Fruit fly (Drosophila melanogaster) whole organism, wandering third instar larva: Measurements from ENCODE around the gene CG11035.
"Not testable (repeated sequence)": the region's sequence is repeated elsewhere in the genome, so short reads cannot be mapped to it uniquely, and the experiment has no call there.

Source experiments
- Abd-B ChIP-seq: fragments of >200 bp; optimal IDR thresholded peaks from 2 replicates; lab custom pipeline; 2017; ENCODE audit warnings: missing biosample characterization, missing genetic modification characterization
- CG32264 ChIP-seq: fragments of 200-800 bp; sonication (Bioruptor generic); optimal IDR thresholded peaks from 2 replicates; lab custom pipeline; 2016; ENCODE audit warnings: missing biosample characterization, missing genetic modification characterization
- CG9705 ChIP-seq: fragments of 200-800 bp; sonication (Bioruptor generic); optimal IDR thresholded peaks from 2 replicates; lab custom pipeline; 2018; ENCODE audit warnings: missing biosample characterization, mild to moderate bottlenecking, missing genetic modification characterization
- Dfd ChIP-seq: fragments of >200 bp; optimal IDR thresholded peaks from 2 replicates; lab custom pipeline; 2017; ENCODE audit warnings: missing biosample characterization, missing genetic modification characterization
- Dif ChIP-seq: fragments of 200-275, 200-300 bp; sonication (Bioruptor generic); optimal IDR thresholded peaks from 2 replicates; lab custom pipeline; 2018; ENCODE audit warnings: missing biosample characterization, missing genetic modification characterization; ENCODE audit not compliant: partially characterized antibody
- GATAd ChIP-seq: sonication (Bioruptor generic); optimal IDR thresholded peaks from 2 replicates; lab custom pipeline; 2016; ENCODE audit warnings: missing biosample characterization, missing genetic modification characterization
- HLH106 ChIP-seq: fragments of 200-800 bp; optimal IDR thresholded peaks from 3 replicates; lab custom pipeline; 2019; ENCODE audit warnings: missing biosample characterization, mild to moderate bottlenecking, missing genetic modification characterization, moderate library complexity
- Hnf4 ChIP-seq: fragments of 200-800 bp; sonication (Bioruptor generic); optimal IDR thresholded peaks from 2 replicates; lab custom pipeline; 2016; ENCODE audit warnings: missing biosample characterization, mild to moderate bottlenecking, missing genetic modification characterization
- Hr78 ChIP-seq: fragments of >200 bp; optimal IDR thresholded peaks from 2 replicates; lab custom pipeline; 2017; ENCODE audit warnings: missing biosample characterization, missing genetic modification characterization
- Myc ChIP-seq: fragments of >200 bp; optimal IDR thresholded peaks from 2 replicates; lab custom pipeline; 2017
- N ChIP-seq: fragments of >200 bp; optimal IDR thresholded peaks from 2 replicates; lab custom pipeline; 2018; ENCODE audit warnings: missing biosample characterization, missing external identifiers, missing genetic modification characterization
- OdsH ChIP-seq: fragments of 200-800 bp; sonication (Bioruptor generic); optimal IDR thresholded peaks from 2 replicates; lab custom pipeline; 2016; ENCODE audit warnings: missing biosample characterization, mild to moderate bottlenecking, missing genetic modification characterization
- Sp1 ChIP-seq: fragments of 200-800 bp; sonication (Bioruptor generic); optimal IDR thresholded peaks from 3 replicates; lab custom pipeline; 2019; ENCODE audit warnings: missing biosample characterization, mild to moderate bottlenecking, missing genetic modification characterization, moderate library complexity
- Vsx2 ChIP-seq: fragments of 200-300, 225-300 bp; sonication (Bioruptor generic); optimal IDR thresholded peaks from 2 replicates; lab custom pipeline; 2018; ENCODE audit warnings: missing biosample characterization, missing genetic modification characterization; ENCODE audit not compliant: partially characterized antibody
- br ChIP-seq: fragments of 200-800 bp; sonication (Bioruptor generic); optimal IDR thresholded peaks from 2 replicates; lab custom pipeline; 2016; ENCODE audit warnings: missing biosample characterization, missing genetic modification characterization
- brk ChIP-seq: fragments of 200-800 bp; sonication (Bioruptor generic); optimal IDR thresholded peaks from 2 replicates; lab custom pipeline; 2016; ENCODE audit warnings: missing biosample characterization, mild to moderate bottlenecking, missing genetic modification characterization
- dl ChIP-seq, 2 experiments: fragments of 175-275, 200-275 bp in 1 of 2; fragments of 200-275 bp in 1 of 2; sonication (Bioruptor generic); optimal IDR thresholded peaks; lab custom pipeline; 2018; ENCODE audit warnings: mild to moderate bottlenecking in 2 of 2, missing biosample characterization in 2 of 2, missing genetic modification characterization in 2 of 2, moderate library complexity in 2 of 2; ENCODE audit not compliant: partially characterized antibody in 2 of 2, insufficient read depth in 1 of 2
- dmrt93B ChIP-seq: fragments of 200-800 bp; sonication (Bioruptor generic); optimal IDR thresholded peaks from 2 replicates; lab custom pipeline; 2018; ENCODE audit warnings: missing biosample characterization, mild to moderate bottlenecking, missing genetic modification characterization
- dsf ChIP-seq: sonication (Bioruptor generic); optimal IDR thresholded peaks from 2 replicates; lab custom pipeline; 2016; ENCODE audit warnings: missing biosample characterization, missing genetic modification characterization, borderline replicate concordance
- ey ChIP-seq: fragments of 200-800 bp; sonication (Bioruptor generic); optimal IDR thresholded peaks from 2 replicates; lab custom pipeline; 2016; ENCODE audit warnings: missing biosample characterization, missing genetic modification characterization
- foxo ChIP-seq, 2 experiments: fragments of 200-800 bp; sonication (Bioruptor generic); optimal IDR thresholded peaks; 2 replicates in 1 of 2; 3 replicates in 1 of 2; lab custom pipeline; 2016 to 2017; ENCODE audit warnings: missing biosample characterization in 2 of 2, missing genetic modification characterization in 2 of 2
- fru ChIP-seq: fragments of 200-800 bp; sonication (Bioruptor generic); optimal IDR thresholded peaks from 3 replicates; lab custom pipeline; 2016; ENCODE audit warnings: missing biosample characterization, mild to moderate bottlenecking, missing genetic modification characterization
- h ChIP-seq: fragments of 200-800 bp; sonication (Bioruptor generic); optimal IDR thresholded peaks from 3 replicates; lab custom pipeline; 2016; ENCODE audit warnings: missing biosample characterization, mild to moderate bottlenecking, missing genetic modification characterization
- jim ChIP-seq: fragments of 175-275, 200-325 bp; sonication (Bioruptor generic); optimal IDR thresholded peaks from 2 replicates; lab custom pipeline; 2016; ENCODE audit warnings: missing biosample characterization, mild to moderate bottlenecking, missing genetic modification characterization
- lola ChIP-seq: fragments of >200 bp; optimal IDR thresholded peaks from 2 replicates; lab custom pipeline; 2017; ENCODE audit warnings: missing biosample characterization, missing genetic modification characterization
- psq ChIP-seq: fragments of 200-800 bp; sonication (Bioruptor generic); optimal IDR thresholded peaks from 3 replicates; lab custom pipeline; 2017; ENCODE audit warnings: missing biosample characterization, mild to moderate bottlenecking, missing genetic modification characterization, moderate library complexity
- rgr ChIP-seq: fragments of 200-800 bp; sonication (Bioruptor generic); optimal IDR thresholded peaks from 3 replicates; lab custom pipeline; 2016; ENCODE audit warnings: missing biosample characterization, mild to moderate bottlenecking, missing genetic modification characterization
- sv ChIP-seq: fragments of 200-800 bp; sonication (Bioruptor generic); optimal IDR thresholded peaks from 3 replicates; lab custom pipeline; 2016; ENCODE audit warnings: missing biosample characterization, missing genetic modification characterization
- tai ChIP-seq: sonication (Bioruptor generic); optimal IDR thresholded peaks from 2 replicates; lab custom pipeline; 2016; ENCODE audit warnings: missing biosample characterization, missing genetic modification characterization
- usp ChIP-seq: fragments of >200 bp; optimal IDR thresholded peaks from 2 replicates; lab custom pipeline; 2017; ENCODE audit warnings: missing biosample characterization, missing genetic modification characterization

The CG11035 gene

DNA sequence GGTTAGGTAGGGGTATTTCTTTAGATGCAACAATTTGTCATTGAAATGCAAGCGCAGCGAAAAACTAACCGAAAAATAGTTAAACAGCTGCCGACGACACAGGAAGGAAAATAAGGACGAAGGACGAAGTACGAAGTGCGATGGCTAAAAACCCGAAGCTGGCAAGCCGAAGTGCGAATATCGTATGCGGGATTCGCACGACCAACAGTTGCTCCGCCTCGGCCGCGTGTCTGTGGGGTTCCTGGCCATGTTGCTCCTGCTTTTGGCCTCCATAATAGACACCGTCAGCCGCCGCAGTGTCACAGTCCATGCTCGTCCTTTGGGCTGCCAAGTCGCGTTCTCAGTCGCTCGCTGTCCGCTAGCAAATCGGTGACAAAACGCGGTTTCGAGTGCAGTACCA is 26.2 kb upstream of the CG11035 start, which contains the start of gene mAChR-B:
TSS of gene mAChR-B (plus strand) at position 301 of the 400 bp plus-strand sequence.
- TF ChIP-seq GATAd (GFP tag; lab: Kevin White, UChicago) = no peak
- TF ChIP-seq Hr78 (GFP tag; lab: Kevin White, UChicago) = no peak
- TF ChIP-seq rgr (GFP tag; lab: Kevin White, UChicago) = no peak
- no peak for TF ChIP-seq h
- TF ChIP-seq jim (GFP tag; lab: Kevin White, UChicago) = no peak
- TF ChIP-seq HLH106 (tag; lab: Kevin White, UChicago) = no peak
- TF ChIP-seq brk (GFP tag; lab: Kevin White, UChicago) = no peak

DNA sequence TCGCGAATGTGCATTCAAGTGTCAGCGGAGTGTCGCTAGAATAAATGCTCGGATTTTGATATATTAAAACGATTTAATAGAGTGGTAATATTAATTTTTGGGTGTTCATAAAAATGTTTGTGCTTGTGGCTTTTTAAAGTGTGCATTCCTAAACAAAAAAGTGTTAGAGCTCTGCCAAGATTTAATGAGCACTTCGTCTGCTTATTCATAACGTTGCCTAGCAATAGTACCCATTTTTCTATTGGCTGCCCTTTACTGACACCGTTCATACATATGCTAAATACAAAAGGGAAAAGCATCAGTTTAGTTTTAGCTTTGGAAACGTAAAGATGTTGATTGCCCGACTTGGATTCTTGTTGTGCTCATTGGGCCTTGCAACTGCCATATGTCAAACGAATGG is 16.6 kb upstream of the CG11035 start, which contains the start of gene CG43061:
TSS of gene CG43061 (plus strand) at position 301 of the 400 bp plus-strand sequence.
- TF ChIP-seq brk (GFP tag; lab: Kevin White, UChicago); dmrt93B; Myc: not testable (repeated sequence)

DNA sequence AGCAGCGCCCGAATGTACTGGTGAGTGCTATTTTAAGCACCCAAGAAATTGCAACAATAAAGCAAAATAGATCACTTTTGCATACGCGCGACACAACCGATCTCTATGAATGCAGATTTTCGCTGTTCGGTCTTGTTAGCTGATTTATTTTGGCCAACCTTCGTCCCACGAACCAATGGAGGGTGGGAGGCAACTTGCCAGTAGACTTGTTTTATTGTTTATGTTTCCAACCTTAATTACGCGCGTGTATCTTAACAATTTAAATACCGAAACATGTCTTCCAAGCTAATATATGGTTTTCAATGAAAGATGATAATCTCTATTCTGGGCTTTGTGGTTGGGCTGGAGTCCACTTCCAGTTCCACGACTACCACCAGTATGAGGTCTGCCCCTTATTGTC is 16.1 kb upstream of the CG11035 start, which contains the start of gene CG43618:
TSS of gene CG43618 (plus strand) at position 301 of the 400 bp plus-strand sequence.
- not testable (repeated sequence) for TF ChIP-seq brk (GFP tag; lab: Kevin White, UChicago); psq (GFP tag; lab: Kevin White, UChicago); Dif
- TF ChIP-seq, all 38 proteins: peak for 0; not testable (repeated sequence) for 38

DNA sequence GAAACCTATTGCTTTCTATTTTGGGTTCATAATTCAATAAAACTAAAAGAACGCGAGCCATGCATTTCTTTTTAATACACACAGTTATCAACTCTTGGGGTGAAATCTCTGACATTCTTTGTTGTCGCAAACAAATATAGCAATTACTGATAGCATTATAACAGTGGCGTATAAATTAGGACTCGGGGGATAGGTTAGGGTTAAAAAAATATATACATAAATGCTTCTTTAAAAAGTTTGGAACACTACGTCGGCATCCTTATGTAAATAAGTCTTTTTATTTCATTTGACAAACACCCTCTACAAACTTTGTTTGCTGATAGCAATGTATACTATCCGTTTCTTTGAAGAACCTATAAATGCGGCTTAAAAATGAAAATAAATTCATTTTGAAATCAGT is 8.0 kb upstream of the CG11035 start, which contains the start of gene CG43060:
TSS of gene CG43060 (plus strand) at position 382 of the 400 bp plus-strand sequence.
- peak in 1 of 2 experiments; percentile 27 for TF ChIP-seq foxo (GFP tag; optimal IDR thresholded peaks at IDR 0.05; lab: Kevin White, UChicago)
- TF ChIP-seq usp (GFP tag; lab: Kevin White, UChicago) = no peak
- TF ChIP-seq ey = peak; percentile 16
- TF ChIP-seq fru (GFP tag; lab: Kevin White, UChicago) = peak; percentile 16
- no peak for TF ChIP-seq CG32264 (GFP tag; lab: Kevin White, UChicago)
- TF ChIP-seq OdsH (GFP tag; lab: Kevin White, UChicago) = peak; percentile 10
- TF ChIP-seq N (GFP tag; lab: Kevin White, UChicago) = no peak
- TF ChIP-seq rgr (GFP tag; lab: Kevin White, UChicago) = peak; percentile 38
- peak; percentile 11 for TF ChIP-seq h

DNA sequence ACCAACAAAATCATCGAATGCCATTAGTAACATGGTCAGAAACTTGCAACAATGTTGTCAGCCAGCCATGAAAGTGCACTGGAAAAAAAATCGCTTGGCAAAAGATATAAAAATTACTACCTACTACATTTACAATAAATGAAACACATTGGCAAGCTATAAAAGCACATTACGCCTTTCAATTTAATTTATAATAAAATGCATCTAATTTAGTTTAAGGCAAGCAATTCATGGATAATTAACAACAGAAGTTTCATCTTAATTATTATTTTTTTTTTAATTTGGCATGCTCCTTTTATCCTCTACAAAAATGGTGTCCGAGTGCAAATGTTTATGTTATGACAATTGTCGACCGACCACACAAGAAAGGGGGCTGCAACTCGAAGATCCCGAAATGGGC is 6.1 kb upstream of the CG11035 start:
- TF ChIP-seq Myc (no peak), Dif (no peak), Sp1 (GFP tag; lab: Kevin White, UChicago) (no peak), Vsx2 (GFP tag; lab: Kevin White, UChicago) (no peak)

DNA sequence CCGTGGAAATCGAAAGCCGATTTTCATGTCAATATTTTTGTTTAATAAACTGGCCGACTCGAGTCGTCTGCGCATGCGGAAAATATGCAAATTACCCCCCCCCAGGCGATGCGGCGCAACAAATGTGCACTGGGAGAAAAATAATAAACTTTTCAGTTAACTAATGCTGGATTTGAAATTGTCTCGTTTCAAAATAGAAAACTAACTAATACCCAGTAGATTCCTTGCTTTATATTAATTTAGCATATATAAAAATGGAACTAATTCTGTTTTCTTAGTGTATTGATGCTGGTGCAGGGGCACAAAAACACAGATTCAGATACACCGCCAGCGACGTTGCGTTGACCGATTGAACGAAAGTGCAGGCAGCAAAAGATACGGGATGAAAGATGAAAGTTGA is 5.1 kb upstream of the CG11035 start:
- TF ChIP-seq dmrt93B (no peak), h (peak; percentile 23), foxo (GFP tag; optimal IDR thresholded peaks at IDR 0.05; lab: Kevin White, UChicago) (peak in 1 of 2 experiments; percentile 53), rgr (GFP tag; lab: Kevin White, UChicago) (peak; percentile 48), CG32264 (GFP tag; lab: Kevin White, UChicago) (no peak), Dfd (GFP tag; lab: Kevin White, UChicago) (no peak), psq (GFP tag; lab: Kevin White, UChicago) (no peak), fru (GFP tag; lab: Kevin White, UChicago) (peak; percentile 46), Vsx2 (GFP tag; lab: Kevin White, UChicago) (no peak), tai (no peak), Sp1 (GFP tag; lab: Kevin White, UChicago) (no peak), CG9705 (GFP tag; lab: Kevin White, UChicago) (no peak), HLH106 (tag; lab: Kevin White, UChicago) (peak; percentile 42), dl (GFP tag; optimal IDR thresholded peaks at IDR 0.05; lab: Kevin White, UChicago; ENCODE audit: insufficient read depth in 1 of 2, partially characterized antibody in 2 of 2) (no peak), sv (GFP tag; lab: Kevin White, UChicago) (no peak), Hnf4 (peak; percentile 27), lola (GFP tag; lab: Kevin White, UChicago) (no peak), Abd-B (GFP tag; lab: Kevin White, UChicago) (no peak), ey (no peak), Hr78 (GFP tag; lab: Kevin White, UChicago) (no peak), jim (GFP tag; lab: Kevin White, UChicago) (no peak), brk (GFP tag; lab: Kevin White, UChicago) (no peak), dsf (GFP tag; lab: Kevin White, UChicago) (no peak), br (GFP tag; lab: Kevin White, UChicago) (peak; percentile 1)
